Fruit fly (Drosophila melanogaster) S2 (cell line): ENCODE measurements around the gene RhoGAP5A.

Experiments used
- CG8478 ChIP-seq: fragments of >200 bp; optimal IDR thresholded peaks from 2 replicates; lab custom pipeline; 2018
- CTCF ChIP-seq, 2 experiments: fragments of >200 bp; optimal IDR thresholded peaks; 2 replicates each; lab custom pipeline; 2018

Gene RhoGAP5A

dm6 chrX:5618562-5618961 lies at the start of gene RhoGAP5A:
Gene RhoGAP5A, minus strand, starts transcription at chrX:5618806.
- no peak for TF ChIP-seq CG8478
- no peak for TF ChIP-seq CTCF (optimal IDR thresholded peaks at IDR 0.05; lab: Kevin White, UChicago)

dm6 chrX:5665902-5666301 lies 47.3 kb upstream of the RhoGAP5A start, which contains the start of the genes Sirt4 and CG4119:
Gene Sirt4, minus strand, starts transcription at chrX:5665940.
Gene CG4119, plus strand, starts transcription at chrX:5666052.
- TF ChIP-seq CTCF (optimal IDR thresholded peaks at IDR 0.05; lab: Kevin White, UChicago) (peak in 1 of 2 experiments; percentile 29), CG8478 (no peak)

- TF ChIP-seq CG8478 (no peak), CTCF (optimal IDR thresholded peaks at IDR 0.05; lab: Kevin White, UChicago) (no peak)
These were observed 45.6 kb upstream of the RhoGAP5A start for dm6 chrX:5664222-5664621.

- TF ChIP-seq CTCF (optimal IDR thresholded peaks at IDR 0.05; lab: Kevin White, UChicago): no peak
- no peak for TF ChIP-seq CG8478
These were observed 44.2 kb upstream of the RhoGAP5A start, which contains the start of gene OtopLc for dm6 chrX:5662761-5663160. Gene OtopLc, minus strand, starts transcription at chrX:5662861.

- TF ChIP-seq CTCF (optimal IDR thresholded peaks at IDR 0.05; lab: Kevin White, UChicago) (peak; percentile 78 to 79), CG8478 (no peak)
These were observed 43.4 kb upstream of the RhoGAP5A start for dm6 chrX:5661971-5662370.

- TF ChIP-seq CTCF (optimal IDR thresholded peaks at IDR 0.05; lab: Kevin White, UChicago): no peak
- no peak for TF ChIP-seq CG8478
These were observed 31.4 kb upstream of the RhoGAP5A start for dm6 chrX:5649998-5650397.

dm6 chrX:5649387-5649786 lies 30.8 kb upstream of the RhoGAP5A start:
- TF ChIP-seq CTCF (optimal IDR thresholded peaks at IDR 0.05; lab: Kevin White, UChicago) (no peak), CG8478 (no peak)

- TF ChIP-seq CTCF (optimal IDR thresholded peaks at IDR 0.05; lab: Kevin White, UChicago) (no peak), CG8478 (no peak)
These were observed 29.9 kb upstream of the RhoGAP5A start, which contains the start of gene OtopLa for dm6 chrX:5648437-5648959. Gene OtopLa, minus strand, starts transcription at chrX:5648487.

dm6 chrX:5646228-5646627 lies 27.6 kb upstream of the RhoGAP5A start:
- TF ChIP-seq CTCF (optimal IDR thresholded peaks at IDR 0.05; lab: Kevin White, UChicago) (no peak), CG8478 (no peak)

dm6 chrX:5639083-5639482 lies 20.5 kb upstream of the RhoGAP5A start:
- TF ChIP-seq CG8478 (no peak), CTCF (optimal IDR thresholded peaks at IDR 0.05; lab: Kevin White, UChicago) (no peak)

dm6 chrX:5638588-5638987 lies 20.0 kb upstream of the RhoGAP5A start:
- TF ChIP-seq CTCF (optimal IDR thresholded peaks at IDR 0.05; lab: Kevin White, UChicago) (no peak), CG8478 (no peak)

dm6 chrX:5637543-5637942 lies 18.9 kb upstream of the RhoGAP5A start:
- TF ChIP-seq CG8478: no peak
- no peak for TF ChIP-seq CTCF (optimal IDR thresholded peaks at IDR 0.05; lab: Kevin White, UChicago)

- no peak for TF ChIP-seq CTCF (optimal IDR thresholded peaks at IDR 0.05; lab: Kevin White, UChicago)
- no peak for TF ChIP-seq CG8478
These were observed 18.0 kb upstream of the RhoGAP5A start for dm6 chrX:5636529-5637099.

- no peak for TF ChIP-seq CTCF (optimal IDR thresholded peaks at IDR 0.05; lab: Kevin White, UChicago)
- no peak for TF ChIP-seq CG8478
These were observed 16.1 kb upstream of the RhoGAP5A start for dm6 chrX:5634714-5635113.

dm6 chrX:5621893-5622803 lies 3.5 kb upstream of the RhoGAP5A start, which contains the start of the genes Mlc-c and Pop1:
Gene Mlc-c, minus strand, starts transcription at chrX:5622539.
Gene Pop1, plus strand, starts transcription at chrX:5622648.
- TF ChIP-seq CTCF (optimal IDR thresholded peaks at IDR 0.05; lab: Kevin White, UChicago) (peak; percentile 44 to 62), CG8478 (no peak)

- TF ChIP-seq CTCF (optimal IDR thresholded peaks at IDR 0.05; lab: Kevin White, UChicago) (no peak), CG8478 (no peak)
These were observed 2.3 kb downstream of the RhoGAP5A start, which contains the start of gene CG34434 for dm6 chrX:5616270-5616669. Gene CG34434, minus strand, starts transcription at chrX:5616370.
